Worm (Caenorhabditis elegans) whole organism, mixed stage, embryonic: ENCODE data around the gene T06D4.6.

Experiments
- M03D4.4 ChIP-seq: sonication (generic microtip); optimal IDR thresholded peaks from 2 replicates; lab custom pipeline; 2017; ENCODE audit warnings: mild to moderate bottlenecking, missing genetic modification characterization, missing compliant biosample characterization
- bed-3 ChIP-seq: fragments of 200-800 bp; sonication (Bioruptor generic); optimal IDR thresholded peaks from 3 replicates; lab custom pipeline; 2018; ENCODE audit warnings: mild to moderate bottlenecking, missing genetic modification characterization, moderate library complexity, missing compliant biosample characterization
- blmp-1 ChIP-seq: fragments of 150-350 bp; optimal IDR thresholded peaks from 2 replicates; lab custom pipeline; 2014; ENCODE audit warnings: missing biosample characterization, missing genetic modification characterization
- ceh-39 ChIP-seq: fragments of 150-350 bp; optimal IDR thresholded peaks from 2 replicates; lab custom pipeline; 2014; ENCODE audit warnings: missing biosample characterization, missing genetic modification characterization
- ceh-43 ChIP-seq: fragments of 200-800 bp; sonication (Bioruptor generic); optimal IDR thresholded peaks from 2 replicates; lab custom pipeline; 2018; ENCODE audit warnings: mild to moderate bottlenecking, missing genetic modification characterization, moderate library complexity, missing compliant biosample characterization
- ceh-83 ChIP-seq: fragments of 200-800 bp; sonication (Bioruptor generic); optimal IDR thresholded peaks from 2 replicates; lab custom pipeline; 2018; ENCODE audit warnings: mild to moderate bottlenecking, missing genetic modification characterization, missing compliant biosample characterization
- ces-1 ChIP-seq: fragments of 150-350 bp; optimal IDR thresholded peaks from 2 replicates; lab custom pipeline; 2014; ENCODE audit warnings: missing biosample characterization, missing genetic modification reagents, missing genetic modification characterization
- cnd-1 ChIP-seq: fragments of 200-800 bp; sonication (Bioruptor generic); optimal IDR thresholded peaks from 2 replicates; lab custom pipeline; 2018; ENCODE audit warnings: mild to moderate bottlenecking, missing genetic modification characterization, missing compliant biosample characterization
- drap-1 ChIP-seq: fragments of 200-800 bp; sonication (Bioruptor generic); optimal IDR thresholded peaks from 3 replicates; lab custom pipeline; 2018; ENCODE audit warnings: mild to moderate bottlenecking, missing genetic modification characterization, missing compliant biosample characterization
- elt-1 ChIP-seq: sonication (generic microtip); optimal IDR thresholded peaks from 2 replicates; lab custom pipeline; 2017; ENCODE audit warnings: missing genetic modification characterization, mild to moderate bottlenecking, missing compliant biosample characterization, antibody characterized with exemption, moderate library complexity, borderline replicate concordance; ENCODE audit not compliant: insufficient read depth
- elt-3 ChIP-seq: fragments of 150-350 bp; optimal IDR thresholded peaks from 2 replicates; lab custom pipeline; 2014; ENCODE audit warnings: missing biosample characterization, missing genetic modification characterization
- flh-1 ChIP-seq: fragments of 200-800 bp; sonication (Bioruptor generic); optimal IDR thresholded peaks from 2 replicates; lab custom pipeline; 2018; ENCODE audit warnings: mild to moderate bottlenecking, missing genetic modification characterization, moderate library complexity, missing compliant biosample characterization
- ham-2 ChIP-seq: fragments of 200-800 bp; sonication (Bioruptor generic); optimal IDR thresholded peaks from 2 replicates; lab custom pipeline; 2018; ENCODE audit warnings: mild to moderate bottlenecking, missing genetic modification characterization, missing compliant biosample characterization
- hlh-1 ChIP-seq: fragments of 150-350 bp; optimal IDR thresholded peaks from 2 replicates; lab custom pipeline; 2014; ENCODE audit warnings: missing biosample characterization, missing genetic modification reagents, missing genetic modification characterization
- lin-13 ChIP-seq: fragments of 150-350 bp; optimal IDR thresholded peaks from 2 replicates; lab custom pipeline; 2014; ENCODE audit warnings: missing biosample characterization, missing genetic modification characterization
- lin-32 ChIP-seq: fragments of 200-800 bp; sonication (Bioruptor generic); optimal IDR thresholded peaks from 2 replicates; lab custom pipeline; 2018; ENCODE audit warnings: mild to moderate bottlenecking, missing genetic modification characterization, missing compliant biosample characterization
- lsy-2 ChIP-seq: fragments of 150-350 bp; optimal IDR thresholded peaks from 2 replicates; lab custom pipeline; 2014; ENCODE audit warnings: missing biosample characterization, missing genetic modification characterization
- mab-5 ChIP-seq: fragments of 150-350 bp; optimal IDR thresholded peaks from 2 replicates; lab custom pipeline; 2014; ENCODE audit warnings: missing biosample characterization, missing genetic modification characterization
- mep-1 ChIP-seq: fragments of 150-350 bp; optimal IDR thresholded peaks from 2 replicates; lab custom pipeline; 2017; ENCODE audit warnings: missing biosample characterization, missing genetic modification reagents, missing genetic modification characterization, inconsistent platforms
- mls-2 ChIP-seq: sonication (generic microtip); optimal IDR thresholded peaks from 2 replicates; lab custom pipeline; 2016; ENCODE audit warnings: mild to moderate bottlenecking, missing genetic modification characterization, moderate library complexity, missing compliant biosample characterization
- nhr-12 ChIP-seq: fragments of 150-350 bp; optimal IDR thresholded peaks from 2 replicates; lab custom pipeline; 2014; ENCODE audit warnings: missing biosample characterization, missing genetic modification characterization
- nhr-2 ChIP-seq: fragments of 150-350 bp; optimal IDR thresholded peaks from 2 replicates; lab custom pipeline; 2014; ENCODE audit warnings: missing biosample characterization, missing genetic modification characterization
- nhr-76 ChIP-seq: sonication (generic microtip); optimal IDR thresholded peaks from 2 replicates; lab custom pipeline; 2017; ENCODE audit warnings: missing biosample characterization, missing genetic modification characterization
- sem-2 ChIP-seq: fragments of 200-800 bp; sonication (Bioruptor generic); optimal IDR thresholded peaks from 2 replicates; lab custom pipeline; 2018; ENCODE audit warnings: mild to moderate bottlenecking, missing genetic modification characterization, missing compliant biosample characterization
- snpc-4 ChIP-seq: fragments of 150-350 bp; optimal IDR thresholded peaks from 2 replicates; lab custom pipeline; 2014; ENCODE audit warnings: missing biosample characterization, missing genetic modification characterization
- unc-120 ChIP-seq: sonication (generic microtip); optimal IDR thresholded peaks from 2 replicates; lab custom pipeline; 2017; ENCODE audit warnings: missing genetic modification characterization, missing compliant biosample characterization; ENCODE audit not compliant: poor library complexity, severe bottlenecking
- unc-62 ChIP-seq: fragments of 150-350 bp; optimal IDR thresholded peaks from 2 replicates; lab custom pipeline; 2014; ENCODE audit warnings: missing biosample characterization, missing genetic modification reagents, missing genetic modification characterization
- zip-8 ChIP-seq: fragments of 150-350 bp; optimal IDR thresholded peaks from 2 replicates; lab custom pipeline; 2014; ENCODE audit warnings: missing biosample characterization, missing genetic modification characterization
- ztf-11 ChIP-seq: fragments of 150-350 bp; optimal IDR thresholded peaks from 2 replicates; lab custom pipeline; 2014; ENCODE audit warnings: missing biosample characterization, missing genetic modification characterization

The T06D4.6 gene

DNA sequence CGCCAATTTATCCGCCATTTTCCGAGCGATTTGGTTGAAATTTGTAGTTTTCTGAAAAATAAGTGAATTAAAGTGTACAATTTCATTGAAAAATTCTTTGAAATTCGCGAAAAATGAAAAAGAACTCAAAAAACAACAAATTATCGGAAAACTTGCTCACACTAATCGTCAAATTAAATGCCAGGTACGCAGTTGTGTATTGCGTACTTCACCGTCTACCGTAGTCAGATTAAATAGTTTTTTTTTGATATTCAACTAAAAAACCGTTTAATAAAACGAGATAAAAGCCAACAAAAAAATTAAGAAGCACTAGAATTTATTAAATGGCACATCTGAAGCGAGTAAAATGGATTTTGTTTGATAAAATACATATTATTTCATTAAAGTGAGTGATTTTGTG, 42.5 kb downstream of the T06D4.6 start, which contains the start of gene bath-28:
Gene bath-28, minus strand, starts transcription at position 51 of the 400 bp plus-strand sequence.
- no peak for TF ChIP-seq ces-1
- TF ChIP-seq mep-1 = no peak
- no peak for TF ChIP-seq nhr-12 (tag; lab: Kevin White, UChicago)
- no peak for TF ChIP-seq mls-2
- no peak for TF ChIP-seq cnd-1 (tag; lab: Kevin White, UChicago)
- TF ChIP-seq M03D4.4 (tag; lab: Kevin White, UChicago) = no peak
- TF ChIP-seq lin-32 = no peak
- TF ChIP-seq lsy-2 (tag; lab: Kevin White, UChicago) = no peak
- TF ChIP-seq nhr-76 (tag; lab: Kevin White, UChicago) = no peak
- TF ChIP-seq unc-120 = no peak
- TF ChIP-seq ceh-39 (tag; lab: Kevin White, UChicago) = no peak
- TF ChIP-seq, all 35 proteins: peak for 0

ce11 chrII:3343714-3344113, 43.7 kb downstream of the T06D4.6 start, which contains the start of gene F14D2.15:
F14D2.15 (minus strand) TSS chrII:3343814.
- TF ChIP-seq lin-32 (no peak), ham-2 (GFP tag; lab: Kevin White, UChicago) (no peak), flh-1 (GFP tag; lab: Kevin White, UChicago) (no peak), unc-62 (no peak), elt-3 (tag; lab: Kevin White, UChicago) (no peak), cnd-1 (tag; lab: Kevin White, UChicago) (no peak), snpc-4 (tag; lab: Kevin White, UChicago) (no peak), zip-8 (tag; lab: Kevin White, UChicago) (no peak), ztf-11 (tag; lab: Kevin White, UChicago) (no peak)

ce11 chrII:3341989-3342388, 45.4 kb downstream of the T06D4.6 start, which contains the start of gene F14D2.11:
F14D2.11 (minus strand) TSS chrII:3342089.
- TF ChIP-seq elt-1 (tag; lab: Kevin White, UChicago) = no peak
- TF ChIP-seq ceh-43 (GFP tag; lab: Kevin White, UChicago) = no peak
- no peak for TF ChIP-seq nhr-2 (tag; lab: Kevin White, UChicago)
- TF ChIP-seq mep-1 = no peak

DNA sequence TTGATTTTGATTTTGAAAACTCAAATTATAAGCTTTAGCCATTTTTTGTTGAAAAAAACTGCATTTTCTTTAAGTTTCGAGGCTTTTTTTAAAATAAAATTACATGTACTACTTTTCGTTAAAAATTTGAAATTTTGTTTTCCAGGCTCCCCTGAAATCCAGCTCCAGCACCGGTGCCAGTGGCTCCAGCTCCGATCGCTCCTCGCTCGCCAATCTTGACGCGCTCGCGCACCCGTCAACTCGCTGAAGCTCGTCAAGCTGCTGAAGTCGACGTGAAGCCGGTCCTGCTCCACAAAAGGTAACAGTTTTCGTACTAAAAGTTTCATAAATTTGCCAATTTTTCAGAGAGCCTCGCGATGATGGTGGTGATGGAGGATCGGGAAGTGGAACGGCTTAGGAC, 46.6 kb downstream of the T06D4.6 start:
- TF ChIP-seq nhr-12 (tag; lab: Kevin White, UChicago) = no peak
- TF ChIP-seq blmp-1 (tag; lab: Kevin White, UChicago) = no peak
- TF ChIP-seq sem-2 = no peak
- no peak for TF ChIP-seq lsy-2 (tag; lab: Kevin White, UChicago)
- no peak for TF ChIP-seq bed-3 (GFP tag; lab: Kevin White, UChicago)
- no peak for TF ChIP-seq ceh-83 (GFP tag; lab: Kevin White, UChicago)
- TF ChIP-seq ham-2 (GFP tag; lab: Kevin White, UChicago) = no peak
- no peak for TF ChIP-seq elt-1 (tag; lab: Kevin White, UChicago)
- TF ChIP-seq lin-13 (tag; lab: Kevin White, UChicago) = no peak
- TF ChIP-seq mab-5 (tag; lab: Kevin White, UChicago) = no peak
- no peak for TF ChIP-seq nhr-2 (tag; lab: Kevin White, UChicago)
- TF ChIP-seq hlh-1 (tag; lab: Kevin White, UChicago) = no peak
- TF ChIP-seq mls-2 = no peak
- TF ChIP-seq ceh-39 (tag; lab: Kevin White, UChicago) = no peak
- TF ChIP-seq nhr-76 (tag; lab: Kevin White, UChicago) = no peak
- no peak for TF ChIP-seq unc-120
- TF ChIP-seq cnd-1 (tag; lab: Kevin White, UChicago) = no peak
- TF ChIP-seq unc-62 = no peak
- no peak for TF ChIP-seq zip-8 (tag; lab: Kevin White, UChicago)
- TF ChIP-seq ztf-11 (tag; lab: Kevin White, UChicago) = no peak

DNA sequence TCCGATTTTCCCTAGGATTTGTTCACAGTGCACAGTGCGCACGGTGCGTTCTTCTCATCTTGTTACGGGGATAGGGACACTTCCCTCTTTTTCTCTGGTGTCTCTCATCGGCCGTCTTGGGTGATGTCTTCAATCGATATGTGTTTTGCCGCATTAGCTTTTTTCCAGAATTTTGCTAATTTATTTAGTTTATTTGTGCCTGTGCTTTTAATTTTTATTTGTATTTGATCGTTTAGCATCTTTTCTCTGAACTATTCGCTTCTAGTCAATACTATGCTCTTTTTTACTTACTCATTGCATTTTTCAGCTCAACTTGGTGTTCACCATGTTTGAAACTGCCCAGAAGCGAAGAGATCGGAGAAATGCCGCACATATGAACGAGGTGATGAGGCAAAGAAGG, 47.2 kb downstream of the T06D4.6 start, which contains the start of gene F14D2.5:
Gene F14D2.5, plus strand, starts transcription at position 301 of the 400 bp plus-strand sequence.
- TF ChIP-seq ceh-83 (GFP tag; lab: Kevin White, UChicago) (peak; percentile 64), bed-3 (GFP tag; lab: Kevin White, UChicago) (no peak)

- no peak for TF ChIP-seq ces-1
- TF ChIP-seq unc-120 = no peak
- TF ChIP-seq cnd-1 (tag; lab: Kevin White, UChicago) = no peak
- no peak for TF ChIP-seq drap-1
- TF ChIP-seq zip-8 (tag; lab: Kevin White, UChicago) = no peak
- no peak for TF ChIP-seq nhr-76 (tag; lab: Kevin White, UChicago)
- no peak for TF ChIP-seq ztf-11 (tag; lab: Kevin White, UChicago)
These were observed 48.8 kb downstream of the T06D4.6 start, which contains the start of gene F14D2.7 for ce11 chrII:3338556-3338955. F14D2.7 (minus strand) TSS chrII:3338656.
